Fruit fly (Drosophila melanogaster) whole organism, wandering third instar larva: ENCODE measurements around the gene CG15036.

Source experiments
- Abd-B ChIP-seq: fragments of >200 bp; optimal IDR thresholded peaks from 2 replicates; lab custom pipeline; 2017; ENCODE audit warnings: missing biosample characterization, missing genetic modification characterization
- CG32264 ChIP-seq: fragments of 200-800 bp; sonication (Bioruptor generic); optimal IDR thresholded peaks from 2 replicates; lab custom pipeline; 2016; ENCODE audit warnings: missing biosample characterization, missing genetic modification characterization
- CG9705 ChIP-seq: fragments of 200-800 bp; sonication (Bioruptor generic); optimal IDR thresholded peaks from 2 replicates; lab custom pipeline; 2018; ENCODE audit warnings: missing biosample characterization, mild to moderate bottlenecking, missing genetic modification characterization
- CrebA ChIP-seq: fragments of 200-800 bp; sonication (Bioruptor generic); optimal IDR thresholded peaks from 2 replicates; lab custom pipeline; 2016; ENCODE audit warnings: missing biosample characterization, mild to moderate bottlenecking, missing genetic modification characterization, borderline replicate concordance
- Dfd ChIP-seq: fragments of >200 bp; optimal IDR thresholded peaks from 2 replicates; lab custom pipeline; 2017; ENCODE audit warnings: missing biosample characterization, missing genetic modification characterization
- Dif ChIP-seq: fragments of 200-275, 200-300 bp; sonication (Bioruptor generic); optimal IDR thresholded peaks from 2 replicates; lab custom pipeline; 2018; ENCODE audit warnings: missing biosample characterization, missing genetic modification characterization; ENCODE audit not compliant: partially characterized antibody
- GATAd ChIP-seq: sonication (Bioruptor generic); optimal IDR thresholded peaks from 2 replicates; lab custom pipeline; 2016; ENCODE audit warnings: missing biosample characterization, missing genetic modification characterization
- HLH106 ChIP-seq: fragments of 200-800 bp; optimal IDR thresholded peaks from 3 replicates; lab custom pipeline; 2019; ENCODE audit warnings: missing biosample characterization, mild to moderate bottlenecking, missing genetic modification characterization, moderate library complexity
- Hnf4 ChIP-seq: fragments of 200-800 bp; sonication (Bioruptor generic); optimal IDR thresholded peaks from 2 replicates; lab custom pipeline; 2016; ENCODE audit warnings: missing biosample characterization, mild to moderate bottlenecking, missing genetic modification characterization
- Hr78 ChIP-seq: fragments of >200 bp; optimal IDR thresholded peaks from 2 replicates; lab custom pipeline; 2017; ENCODE audit warnings: missing biosample characterization, missing genetic modification characterization
- Hr83 ChIP-seq: fragments of 200-300 bp; sonication (Bioruptor generic); optimal IDR thresholded peaks from 2 replicates; lab custom pipeline; 2016; ENCODE audit warnings: missing biosample characterization, mild to moderate bottlenecking, missing genetic modification characterization, moderate library complexity; ENCODE audit not compliant: poor library complexity, severe bottlenecking
- Jra ChIP-seq: sonication (Bioruptor generic); optimal IDR thresholded peaks from 2 replicates; lab custom pipeline; 2016; ENCODE audit warnings: missing biosample characterization, missing genetic modification characterization
- Mio ChIP-seq: sonication (Bioruptor generic); optimal IDR thresholded peaks from 2 replicates; lab custom pipeline; 2016; ENCODE audit warnings: missing biosample characterization, missing genetic modification characterization
- N ChIP-seq: fragments of >200 bp; optimal IDR thresholded peaks from 2 replicates; lab custom pipeline; 2018; ENCODE audit warnings: missing biosample characterization, missing external identifiers, missing genetic modification characterization
- OdsH ChIP-seq: fragments of 200-800 bp; sonication (Bioruptor generic); optimal IDR thresholded peaks from 2 replicates; lab custom pipeline; 2016; ENCODE audit warnings: missing biosample characterization, mild to moderate bottlenecking, missing genetic modification characterization
- Rel ChIP-seq, 2 experiments: fragments of 200-800 bp; sonication (Bioruptor generic) in 1 of 2; optimal IDR thresholded peaks; 2 replicates in 1 of 2; 3 replicates in 1 of 2; lab custom pipeline; 2016 to 2019; ENCODE audit warnings: mild to moderate bottlenecking in 2 of 2, missing biosample characterization in 2 of 2, missing genetic modification characterization in 2 of 2, moderate library complexity in 1 of 2
- Vsx2 ChIP-seq: fragments of 200-300, 225-300 bp; sonication (Bioruptor generic); optimal IDR thresholded peaks from 2 replicates; lab custom pipeline; 2018; ENCODE audit warnings: missing biosample characterization, missing genetic modification characterization; ENCODE audit not compliant: partially characterized antibody
- br ChIP-seq: fragments of 200-800 bp; sonication (Bioruptor generic); optimal IDR thresholded peaks from 2 replicates; lab custom pipeline; 2016; ENCODE audit warnings: missing biosample characterization, missing genetic modification characterization
- brk ChIP-seq: fragments of 200-800 bp; sonication (Bioruptor generic); optimal IDR thresholded peaks from 2 replicates; lab custom pipeline; 2016; ENCODE audit warnings: missing biosample characterization, mild to moderate bottlenecking, missing genetic modification characterization
- dl ChIP-seq, 2 experiments: fragments of 175-275, 200-275 bp in 1 of 2; fragments of 200-275 bp in 1 of 2; sonication (Bioruptor generic); optimal IDR thresholded peaks; lab custom pipeline; 2018; ENCODE audit warnings: mild to moderate bottlenecking in 2 of 2, missing biosample characterization in 2 of 2, missing genetic modification characterization in 2 of 2, moderate library complexity in 2 of 2; ENCODE audit not compliant: partially characterized antibody in 2 of 2, insufficient read depth in 1 of 2
- dsf ChIP-seq: sonication (Bioruptor generic); optimal IDR thresholded peaks from 2 replicates; lab custom pipeline; 2016; ENCODE audit warnings: missing biosample characterization, missing genetic modification characterization, borderline replicate concordance
- ey ChIP-seq: fragments of 200-800 bp; sonication (Bioruptor generic); optimal IDR thresholded peaks from 2 replicates; lab custom pipeline; 2016; ENCODE audit warnings: missing biosample characterization, missing genetic modification characterization
- foxo ChIP-seq, 2 experiments: fragments of 200-800 bp; sonication (Bioruptor generic); optimal IDR thresholded peaks; 2 replicates in 1 of 2; 3 replicates in 1 of 2; lab custom pipeline; 2016 to 2017; ENCODE audit warnings: missing biosample characterization in 2 of 2, missing genetic modification characterization in 2 of 2
- fru ChIP-seq: fragments of 200-800 bp; sonication (Bioruptor generic); optimal IDR thresholded peaks from 3 replicates; lab custom pipeline; 2016; ENCODE audit warnings: missing biosample characterization, mild to moderate bottlenecking, missing genetic modification characterization
- h ChIP-seq: fragments of 200-800 bp; sonication (Bioruptor generic); optimal IDR thresholded peaks from 3 replicates; lab custom pipeline; 2016; ENCODE audit warnings: missing biosample characterization, mild to moderate bottlenecking, missing genetic modification characterization
- jim ChIP-seq: fragments of 175-275, 200-325 bp; sonication (Bioruptor generic); optimal IDR thresholded peaks from 2 replicates; lab custom pipeline; 2016; ENCODE audit warnings: missing biosample characterization, mild to moderate bottlenecking, missing genetic modification characterization
- pan ChIP-seq: fragments of >200 bp; optimal IDR thresholded peaks from 2 replicates; lab custom pipeline; 2017
- psq ChIP-seq: fragments of 200-800 bp; sonication (Bioruptor generic); optimal IDR thresholded peaks from 3 replicates; lab custom pipeline; 2017; ENCODE audit warnings: missing biosample characterization, mild to moderate bottlenecking, missing genetic modification characterization, moderate library complexity
- rgr ChIP-seq: fragments of 200-800 bp; sonication (Bioruptor generic); optimal IDR thresholded peaks from 3 replicates; lab custom pipeline; 2016; ENCODE audit warnings: missing biosample characterization, mild to moderate bottlenecking, missing genetic modification characterization
- sage ChIP-seq: fragments of 200-800 bp; sonication (Bioruptor generic); optimal IDR thresholded peaks from 2 replicates; lab custom pipeline; 2016; ENCODE audit warnings: missing biosample characterization, mild to moderate bottlenecking, missing genetic modification characterization
- sv ChIP-seq: fragments of 200-800 bp; sonication (Bioruptor generic); optimal IDR thresholded peaks from 3 replicates; lab custom pipeline; 2016; ENCODE audit warnings: missing biosample characterization, missing genetic modification characterization
- tai ChIP-seq: sonication (Bioruptor generic); optimal IDR thresholded peaks from 2 replicates; lab custom pipeline; 2016; ENCODE audit warnings: missing biosample characterization, missing genetic modification characterization
- usp ChIP-seq: fragments of >200 bp; optimal IDR thresholded peaks from 2 replicates; lab custom pipeline; 2017; ENCODE audit warnings: missing biosample characterization, missing genetic modification characterization
- woc ChIP-seq: sonication (Bioruptor generic); optimal IDR thresholded peaks from 2 replicates; lab custom pipeline; 2016; ENCODE audit warnings: missing biosample characterization, mild to moderate bottlenecking, missing genetic modification characterization

The CG15036 gene

dm6 chrX:7422577-7422976, 2.1 kb downstream of the CG15036 start:
- TF ChIP-seq sv (no peak), tai (no peak)

- TF ChIP-seq psq (GFP tag; lab: Kevin White, UChicago) (no peak), ey (GFP tag; lab: Kevin White, UChicago) (no peak), foxo (GFP tag; optimal IDR thresholded peaks at IDR 0.05; lab: Kevin White, UChicago) (no peak), HLH106 (tag; lab: Kevin White, UChicago) (no peak), woc (GFP tag; lab: Kevin White, UChicago) (no peak), GATAd (GFP tag; lab: Kevin White, UChicago) (no peak), Hr83 (GFP tag; lab: Kevin White, UChicago) (no peak)
Observed at dm6 chrX:7418294-7418693, 6.3 kb downstream of the CG15036 start, which contains the start of gene rumpel. TSS of gene rumpel (plus strand) at chrX:7418594.

- TF ChIP-seq Vsx2: no peak
- no peak for TF ChIP-seq dl (GFP tag; optimal IDR thresholded peaks at IDR 0.05; lab: Kevin White, UChicago; ENCODE audit: insufficient read depth in 1 of 2, partially characterized antibody in 2 of 2)
- no peak for TF ChIP-seq OdsH (GFP tag; lab: Kevin White, UChicago)
- TF ChIP-seq tai: no peak
- TF ChIP-seq Dfd (GFP tag; lab: Kevin White, UChicago): no peak
- no peak for TF ChIP-seq GATAd (GFP tag; lab: Kevin White, UChicago)
- TF ChIP-seq pan (lab: Kevin White, UChicago): no peak
- no peak for TF ChIP-seq h (GFP tag; lab: Kevin White, UChicago)
- no peak for TF ChIP-seq Jra
- TF ChIP-seq jim (GFP tag; lab: Kevin White, UChicago): no peak
- TF ChIP-seq woc (GFP tag; lab: Kevin White, UChicago): no peak
- no peak for TF ChIP-seq Mio (GFP tag; lab: Kevin White, UChicago)
- no peak for TF ChIP-seq sage (GFP tag; lab: Kevin White, UChicago)
- TF ChIP-seq fru: no peak
- no peak for TF ChIP-seq Abd-B (GFP tag; lab: Kevin White, UChicago)
- no peak for TF ChIP-seq Hr78 (GFP tag; lab: Kevin White, UChicago)
- no peak for TF ChIP-seq HLH106 (tag; lab: Kevin White, UChicago)
- no peak for TF ChIP-seq sv
- TF ChIP-seq rgr (GFP tag; lab: Kevin White, UChicago): no peak
- no peak for TF ChIP-seq CrebA (GFP tag; lab: Kevin White, UChicago)
Observed at dm6 chrX:7417875-7418274, 6.8 kb downstream of the CG15036 start.

dm6 chrX:7416953-7417352, 7.7 kb downstream of the CG15036 start, which contains the start of gene CG34337:
TSS of gene CG34337 (plus strand) at chrX:7417253.
- TF ChIP-seq CG32264 (GFP tag; lab: Kevin White, UChicago) (no peak), Dfd (GFP tag; lab: Kevin White, UChicago) (no peak)

- TF ChIP-seq Dfd (GFP tag; lab: Kevin White, UChicago): no peak
- TF ChIP-seq usp (GFP tag; lab: Kevin White, UChicago): no peak
- no peak for TF ChIP-seq psq (GFP tag; lab: Kevin White, UChicago)
- no peak for TF ChIP-seq Hnf4
- no peak for TF ChIP-seq GATAd (GFP tag; lab: Kevin White, UChicago)
- no peak for TF ChIP-seq woc (GFP tag; lab: Kevin White, UChicago)
Observed at dm6 chrX:7415027-7415426, 9.6 kb downstream of the CG15036 start.

dm6 chrX:7413569-7413968, 11.1 kb downstream of the CG15036 start, which contains the start of gene CG42705:
TSS of gene CG42705 (plus strand) at chrX:7413869.
- no peak for TF ChIP-seq ey (GFP tag; lab: Kevin White, UChicago)
- no peak for TF ChIP-seq CrebA (GFP tag; lab: Kevin White, UChicago)
- no peak for TF ChIP-seq Hr83 (GFP tag; lab: Kevin White, UChicago)
- no peak for TF ChIP-seq rgr (GFP tag; lab: Kevin White, UChicago)
- no peak for TF ChIP-seq Mio (GFP tag; lab: Kevin White, UChicago)
- TF ChIP-seq foxo (GFP tag; optimal IDR thresholded peaks at IDR 0.05; lab: Kevin White, UChicago): no peak
- TF ChIP-seq Dif (GFP tag; lab: Kevin White, UChicago): no peak
- TF ChIP-seq N (GFP tag; lab: Kevin White, UChicago): no peak
- TF ChIP-seq brk (GFP tag; lab: Kevin White, UChicago): no peak
- no peak for TF ChIP-seq woc (GFP tag; lab: Kevin White, UChicago)
- no peak for TF ChIP-seq br
- no peak for TF ChIP-seq usp (GFP tag; lab: Kevin White, UChicago)
- TF ChIP-seq Rel (GFP tag; optimal IDR thresholded peaks at IDR 0.05; lab: Kevin White, UChicago): no peak
- no peak for TF ChIP-seq Rel (tag; optimal IDR thresholded peaks at IDR 0.05; lab: Kevin White, UChicago)
- no peak for TF ChIP-seq tai
- TF ChIP-seq h (GFP tag; lab: Kevin White, UChicago): no peak
- TF ChIP-seq dsf (GFP tag; lab: Kevin White, UChicago): no peak
- no peak for TF ChIP-seq CG9705 (GFP tag; lab: Kevin White, UChicago)
